Fruit fly (Drosophila melanogaster) whole organism, prepupa: ENCODE measurements around the gene CG11670.

ENCODE experiments used
- Blimp-1 ChIP-seq: fragments of 200-800 bp; sonication (Bioruptor generic); optimal IDR thresholded peaks from 3 replicates; lab custom pipeline; 2017; ENCODE audit warnings: missing biosample characterization, missing genetic modification characterization, mild to moderate bottlenecking, moderate library complexity, missing genetic modification reagents
- CG10631 ChIP-seq: fragments of 200-800 bp; sonication (Bioruptor generic); optimal IDR thresholded peaks from 2 replicates; lab custom pipeline; 2016; ENCODE audit warnings: missing biosample characterization, missing genetic modification characterization
- CG10669 ChIP-seq: fragments of 200-800 bp; sonication (Bioruptor generic); optimal IDR thresholded peaks from 3 replicates; lab custom pipeline; 2018; ENCODE audit warnings: missing biosample characterization, mild to moderate bottlenecking, missing genetic modification characterization, moderate library complexity
- CG11294 ChIP-seq: fragments of 200-800 bp; sonication (Bioruptor generic); IDR thresholded peaks from 2 replicates; pipeline ENCODE4 v1.3.6; 2022; ENCODE audit warnings: missing biosample characterization, missing genetic modification characterization
- CG11762 ChIP-seq: fragments of 200-800 bp; sonication (Bioruptor generic); optimal IDR thresholded peaks from 3 replicates; lab custom pipeline; 2016; ENCODE audit warnings: missing biosample characterization, missing genetic modification characterization; ENCODE audit not compliant: insufficient read depth
- CG16779 ChIP-seq: fragments of 200-800 bp; sonication (Bioruptor generic); optimal IDR thresholded peaks from 3 replicates; lab custom pipeline; 2017; ENCODE audit warnings: missing biosample characterization, mild to moderate bottlenecking, missing genetic modification characterization
- CG3032 ChIP-seq: fragments of 200-800 bp; optimal IDR thresholded peaks from 2 replicates; lab custom pipeline; 2019; ENCODE audit warnings: missing biosample characterization, mild to moderate bottlenecking, missing genetic modification characterization, moderate library complexity
- CG31627 ChIP-seq: fragments of 200-800 bp; sonication (Bioruptor generic); optimal IDR thresholded peaks from 3 replicates; lab custom pipeline; 2016; ENCODE audit warnings: missing biosample characterization, missing genetic modification characterization
- CG34406 ChIP-seq: fragments of 200-800 bp; sonication (Bioruptor generic); optimal IDR thresholded peaks from 3 replicates; lab custom pipeline; 2016; ENCODE audit warnings: missing biosample characterization, missing genetic modification characterization
- CG3919 ChIP-seq: fragments of 200-800 bp; sonication (Bioruptor generic); optimal IDR thresholded peaks from 3 replicates; lab custom pipeline; 2016; ENCODE audit warnings: missing biosample characterization, missing genetic modification characterization
- CG4318 ChIP-seq: fragments of 200-800 bp; sonication (Bioruptor generic); optimal IDR thresholded peaks from 3 replicates; lab custom pipeline; 2017; ENCODE audit warnings: missing biosample characterization, mild to moderate bottlenecking, missing genetic modification characterization
- CG6276 ChIP-seq: fragments of 200-800 bp; sonication (Bioruptor generic); optimal IDR thresholded peaks from 2 replicates; lab custom pipeline; 2017; ENCODE audit warnings: missing biosample characterization, mild to moderate bottlenecking, missing genetic modification characterization
- CG6792 ChIP-seq: fragments of 200-800 bp; sonication (Bioruptor generic); optimal IDR thresholded peaks from 3 replicates; lab custom pipeline; 2016; ENCODE audit warnings: missing biosample characterization, missing genetic modification characterization
- CG6808 ChIP-seq: fragments of 200-800 bp; sonication (Bioruptor generic); optimal IDR thresholded peaks from 3 replicates; lab custom pipeline; 2017; ENCODE audit warnings: missing biosample characterization, missing genetic modification characterization, mild to moderate bottlenecking, moderate library complexity, missing genetic modification reagents
- CG6854 ChIP-seq: fragments of 200-800 bp; sonication (Bioruptor generic); optimal IDR thresholded peaks from 2 replicates; lab custom pipeline; 2017; ENCODE audit warnings: missing biosample characterization, mild to moderate bottlenecking, missing genetic modification characterization
- CG7368 ChIP-seq: fragments of 200-800 bp; sonication (Bioruptor generic); optimal IDR thresholded peaks from 3 replicates; lab custom pipeline; 2016; ENCODE audit warnings: missing biosample characterization, missing genetic modification characterization
- CG8119 ChIP-seq: fragments of 200-800 bp; sonication (Bioruptor generic); IDR thresholded peaks from 3 replicates; pipeline ENCODE4 v1.3.6; 2022; ENCODE audit warnings: missing biosample characterization, missing genetic modification characterization
- Eip75B ChIP-seq: fragments of 200-800 bp; sonication (Bioruptor generic); optimal IDR thresholded peaks from 3 replicates; lab custom pipeline; 2016; ENCODE audit warnings: missing biosample characterization, missing genetic modification characterization
- Eip78C ChIP-seq: fragments of 200-800 bp; sonication (Bioruptor generic); peaks from one replicate; lab custom pipeline; 2016; ENCODE audit warnings: missing biosample characterization, missing genetic modification characterization
- Eip93F ChIP-seq: fragments of 200-800 bp; sonication (Bioruptor generic); optimal IDR thresholded peaks from 2 replicates; lab custom pipeline; 2016; ENCODE audit warnings: missing biosample characterization, mild to moderate bottlenecking, missing genetic modification characterization
- Ets96B ChIP-seq: fragments of 200-800 bp; optimal IDR thresholded peaks from 2 replicates; lab custom pipeline; 2019; ENCODE audit warnings: missing biosample characterization, mild to moderate bottlenecking, missing genetic modification characterization, moderate library complexity
- Gug ChIP-seq: fragments of 200-800 bp; sonication (Bioruptor generic); IDR thresholded peaks from 2 replicates; pipeline ENCODE4 v1.3.6; 2022; ENCODE audit warnings: missing biosample characterization, missing genetic modification characterization
- Hr38 ChIP-seq: sonication (Bioruptor generic); optimal IDR thresholded peaks from 2 replicates; lab custom pipeline; 2016; ENCODE audit warnings: missing biosample characterization, missing genetic modification characterization
- Hr39 ChIP-seq: fragments of 200-800 bp; sonication (Bioruptor generic); optimal IDR thresholded peaks from 2 replicates; lab custom pipeline; 2016; ENCODE audit warnings: missing biosample characterization, missing genetic modification characterization
- Hr4 ChIP-seq: fragments of 200-800 bp; sonication (Bioruptor generic); optimal IDR thresholded peaks from 3 replicates; lab custom pipeline; 2016; ENCODE audit warnings: missing biosample characterization, missing genetic modification characterization
- Lpt ChIP-seq: fragments of 200-800 bp; sonication (Bioruptor generic); optimal IDR thresholded peaks from 3 replicates; lab custom pipeline; 2016; ENCODE audit warnings: missing biosample characterization, missing genetic modification characterization
- Met ChIP-seq: fragments of 200-800 bp; sonication (Bioruptor generic); optimal IDR thresholded peaks from 3 replicates; lab custom pipeline; 2016; ENCODE audit warnings: missing biosample characterization, missing genetic modification characterization
- Smox ChIP-seq: fragments of 200-800 bp; sonication (Bioruptor generic); optimal IDR thresholded peaks from 3 replicates; lab custom pipeline; 2016; ENCODE audit warnings: missing biosample characterization, missing genetic modification characterization
- Sox14 ChIP-seq: fragments of 200-800 bp; sonication (Bioruptor generic); optimal IDR thresholded peaks from 3 replicates; lab custom pipeline; 2016; ENCODE audit warnings: missing biosample characterization, missing genetic modification characterization
- achi ChIP-seq: fragments of 200-800 bp; sonication (Bioruptor generic); optimal IDR thresholded peaks from 3 replicates; lab custom pipeline; 2016; ENCODE audit warnings: missing biosample characterization, missing genetic modification characterization
- acj6 ChIP-seq: fragments of 200-800 bp; sonication (Bioruptor generic); optimal IDR thresholded peaks from 3 replicates; lab custom pipeline; 2016; ENCODE audit warnings: missing biosample characterization, missing genetic modification characterization
- cyc ChIP-seq: fragments of 200-800 bp; sonication (Bioruptor generic); optimal IDR thresholded peaks from 3 replicates; lab custom pipeline; 2016; ENCODE audit warnings: missing biosample characterization, missing genetic modification characterization
- eg ChIP-seq: fragments of 200-800 bp; sonication (Bioruptor generic); IDR thresholded peaks from 3 replicates; pipeline ENCODE4 v1.3.6; 2022; ENCODE audit warnings: missing biosample characterization, missing genetic modification characterization
- esn ChIP-seq: fragments of 200-800 bp; sonication (Bioruptor generic); optimal IDR thresholded peaks from 2 replicates; lab custom pipeline; 2016; ENCODE audit warnings: missing biosample characterization, mild to moderate bottlenecking, missing genetic modification characterization, moderate library complexity
- fd85E ChIP-seq: fragments of 200-800 bp; sonication (Bioruptor generic); optimal IDR thresholded peaks from 3 replicates; lab custom pipeline; 2016; ENCODE audit warnings: missing biosample characterization, missing genetic modification characterization
- fkh ChIP-seq: fragments of 200-800 bp; sonication (Bioruptor generic); optimal IDR thresholded peaks from 3 replicates; lab custom pipeline; 2017; ENCODE audit warnings: missing biosample characterization, mild to moderate bottlenecking, missing genetic modification characterization, moderate library complexity
- pdm3 ChIP-seq: fragments of 200-800 bp; sonication (Bioruptor generic); optimal IDR thresholded peaks from 3 replicates; lab custom pipeline; 2016; ENCODE audit warnings: missing biosample characterization, missing genetic modification characterization
- salr ChIP-seq, 2 experiments: fragments of 200-800 bp; sonication (Bioruptor generic); optimal IDR thresholded peaks; 3 replicates each; lab custom pipeline; 2016 to 2018; ENCODE audit warnings: missing biosample characterization in 2 of 2, missing genetic modification characterization in 2 of 2, mild to moderate bottlenecking in 1 of 2
- spab ChIP-seq: fragments of 200-800 bp; sonication (Bioruptor generic); optimal IDR thresholded peaks from 2 replicates; lab custom pipeline; 2017; ENCODE audit warnings: missing biosample characterization, mild to moderate bottlenecking, missing genetic modification characterization, missing genetic modification reagents
- svp ChIP-seq: fragments of 200-800 bp; sonication (Bioruptor generic); peaks from one replicate; lab custom pipeline; 2016; ENCODE audit warnings: missing biosample characterization, missing genetic modification characterization

CG11670 gene

DNA sequence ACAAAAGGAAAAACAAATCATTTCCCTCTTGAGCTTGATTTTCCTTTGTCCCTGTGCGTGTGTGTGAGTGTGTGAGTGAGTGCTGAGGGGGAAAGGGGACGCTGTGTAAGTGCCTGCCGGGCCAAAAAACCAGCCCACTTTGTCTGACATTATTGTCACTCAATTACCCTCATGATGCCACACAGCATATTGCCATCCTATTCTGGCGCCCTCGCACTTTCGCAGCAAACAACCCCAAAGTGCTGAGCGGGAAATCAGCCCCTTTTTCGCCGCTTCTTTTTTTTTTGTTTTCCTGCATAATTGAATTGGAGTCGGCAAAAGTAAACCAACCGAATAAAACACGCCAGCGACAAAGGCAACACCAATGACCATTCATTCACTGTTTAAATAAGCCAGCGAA is 33.9 kb downstream of the CG11670 start:
- no peak for TF ChIP-seq Sox14 (GFP tag; lab: Kevin White, UChicago)
- no peak for TF ChIP-seq Lpt (GFP tag; lab: Kevin White, UChicago)

DNA sequence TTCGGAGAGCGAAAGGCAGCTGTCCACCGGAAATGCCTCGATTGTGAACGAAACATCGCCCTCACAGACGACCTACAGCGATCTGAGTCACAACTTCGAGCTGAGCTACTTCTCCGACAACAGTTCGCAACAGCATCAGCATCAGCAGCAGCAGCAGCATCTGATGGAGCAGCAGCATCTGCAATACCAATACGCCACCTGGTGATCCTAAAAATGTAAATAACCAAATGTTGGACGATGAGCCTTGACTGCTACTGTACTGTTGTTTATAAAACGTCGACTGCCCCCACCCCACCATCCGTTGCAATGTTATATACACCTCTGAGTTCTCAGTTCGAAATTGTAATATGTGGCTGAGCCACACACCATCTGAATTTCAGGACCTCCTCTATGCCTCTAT is 35.4 kb downstream of the CG11670 start:
- TF ChIP-seq Hr38 (GFP tag; lab: Kevin White, UChicago) (no peak), CG3919 (GFP tag; lab: Kevin White, UChicago) (no peak), Hr4 (GFP tag; lab: Kevin White, UChicago) (no peak)

DNA sequence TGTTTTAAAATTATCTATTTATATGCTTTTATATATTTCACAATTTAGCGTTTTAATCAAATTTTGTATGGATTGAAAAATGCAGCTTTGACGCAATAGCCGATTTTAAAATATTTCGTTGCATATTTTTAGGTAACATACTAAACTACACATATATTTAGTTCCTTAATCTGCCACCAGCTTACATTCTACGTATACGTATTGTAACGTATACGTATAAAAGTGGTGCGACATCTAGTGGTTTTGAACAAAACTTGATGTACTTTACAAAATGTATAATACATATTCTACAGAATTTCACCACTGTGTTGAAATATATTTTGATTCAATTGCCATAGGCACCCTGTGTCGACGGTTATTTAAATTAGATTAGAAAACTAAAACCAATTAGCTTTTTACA is 36.4 kb downstream of the CG11670 start:
- TF ChIP-seq CG10669 (GFP tag; lab: Kevin White, UChicago) (no peak), CG8119 (no peak), acj6 (GFP tag; lab: Kevin White, UChicago) (no peak), CG16779 (no peak), Gug (GFP tag; lab: Robert Waterston, UW) (no peak), fkh (GFP tag; lab: Kevin White, UChicago) (no peak), cyc (GFP tag; lab: Kevin White, UChicago) (peak; percentile 6), CG31627 (GFP tag; lab: Kevin White, UChicago) (peak; percentile 51), Smox (GFP tag; lab: Kevin White, UChicago) (no peak), Eip78C (GFP tag; lab: Kevin White, UChicago) (peak; percentile 61), Eip75B (GFP tag; lab: Kevin White, UChicago) (no peak), achi (GFP tag; lab: Kevin White, UChicago) (no peak), salr (GFP tag; optimal IDR thresholded peaks at IDR 0.05; lab: Kevin White, UChicago) (no peak), svp (GFP tag; lab: Kevin White, UChicago) (peak; percentile 0), CG34406 (GFP tag; lab: Kevin White, UChicago) (no peak), spab (GFP tag; lab: Kevin White, UChicago) (no peak), Hr39 (GFP tag; lab: Kevin White, UChicago) (peak; percentile 50), Blimp-1 (GFP tag; lab: Kevin White, UChicago) (no peak), Lpt (GFP tag; lab: Kevin White, UChicago) (no peak), fd85E (GFP tag; lab: Kevin White, UChicago) (no peak), Ets96B (tag; lab: Kevin White, UChicago) (no peak)

DNA sequence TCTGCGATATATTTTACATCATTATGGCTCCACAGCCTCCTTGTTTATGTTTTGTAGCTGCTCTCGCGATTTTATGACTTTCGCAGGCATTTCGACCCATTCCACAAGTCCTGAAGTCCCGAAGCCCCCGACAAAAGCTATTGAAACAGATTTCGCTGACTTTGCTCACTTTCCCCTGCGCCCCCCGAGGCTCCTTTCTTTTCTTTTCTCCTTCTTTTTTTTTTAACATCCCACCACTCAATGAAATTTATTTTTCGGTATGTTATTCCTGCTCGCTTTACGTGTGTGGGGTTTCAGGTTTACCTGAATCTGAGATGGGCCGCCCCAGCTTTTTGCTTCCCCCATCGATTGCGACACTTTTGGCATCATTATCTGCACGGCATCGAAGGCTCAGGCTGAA is 40.5 kb downstream of the CG11670 start:
- TF ChIP-seq CG4318 (GFP tag; lab: Kevin White, UChicago): no peak
- TF ChIP-seq CG3032 (tag; lab: Kevin White, UChicago): no peak
- no peak for TF ChIP-seq pdm3 (GFP tag; lab: Kevin White, UChicago)
- TF ChIP-seq Ets96B (tag; lab: Kevin White, UChicago): no peak
- no peak for TF ChIP-seq eg (GFP tag; lab: Robert Waterston, UW)
- TF ChIP-seq Met (GFP tag; lab: Kevin White, UChicago): no peak
- TF ChIP-seq CG11762: no peak
- no peak for TF ChIP-seq CG7368
- TF ChIP-seq CG6792 (GFP tag; lab: Kevin White, UChicago): no peak
- TF ChIP-seq esn (GFP tag; lab: Kevin White, UChicago): no peak
- TF ChIP-seq Hr38 (GFP tag; lab: Kevin White, UChicago): no peak
- no peak for TF ChIP-seq CG6854 (GFP tag; lab: Kevin White, UChicago)
- TF ChIP-seq CG6808 (GFP tag; lab: Kevin White, UChicago): no peak
- TF ChIP-seq CG10631 (GFP tag; lab: Kevin White, UChicago): no peak
- no peak for TF ChIP-seq CG6276 (GFP tag; lab: Kevin White, UChicago)
- TF ChIP-seq CG11294 (GFP tag; lab: Robert Waterston, UW): no peak
- TF ChIP-seq Eip93F (GFP tag; lab: Kevin White, UChicago): no peak
